Worm (Caenorhabditis elegans) whole organism, L1 larva: Measurements from ENCODE around the gene pxd-1.

Source experiments
- egl-27 ChIP-seq, 2 experiments: fragments of 150-350 bp in 1 of 2; sonication (generic microtip); optimal IDR thresholded peaks; 3 replicates each; lab custom pipeline; 2017 to 2018; ENCODE audit warnings: missing biosample characterization in 2 of 2, missing genetic modification characterization in 2 of 2, missing genetic modification reagents in 2 of 2
- elt-2 ChIP-seq: sonication (generic microtip); optimal IDR thresholded peaks from 2 replicates; lab custom pipeline; 2016; ENCODE audit warnings: missing genetic modification characterization, mild to moderate bottlenecking, inconsistent platforms, missing compliant biosample characterization, missing genetic modification reagents
- fkh-10 ChIP-seq: sonication (generic microtip); optimal IDR thresholded peaks from 2 replicates; lab custom pipeline; 2017; ENCODE audit warnings: missing biosample characterization, missing genetic modification reagents, missing genetic modification characterization
- lir-3 ChIP-seq: sonication (generic microtip); optimal IDR thresholded peaks from 2 replicates; lab custom pipeline; 2016; ENCODE audit warnings: mild to moderate bottlenecking, missing genetic modification characterization, moderate library complexity, missing compliant biosample characterization; ENCODE audit not compliant: poor library complexity
- lsy-2 ChIP-seq, 2 experiments: fragments of 150-350 bp; optimal IDR thresholded peaks; 2 replicates each; lab custom pipeline; 2014; ENCODE audit warnings: missing biosample characterization in 2 of 2, missing genetic modification characterization in 2 of 2
- mdl-1 ChIP-seq, 2 experiments: fragments of 150-350 bp; optimal IDR thresholded peaks; 2 replicates each; lab custom pipeline; 2014 to 2017; ENCODE audit warnings: missing biosample characterization in 2 of 2, missing genetic modification characterization in 2 of 2, inconsistent platforms in 1 of 2
- nhr-237 ChIP-seq: fragments of 150-350 bp; optimal IDR thresholded peaks from 2 replicates; lab custom pipeline; 2014; ENCODE audit warnings: missing biosample characterization, missing genetic modification characterization
- snpc-4 ChIP-seq: fragments of 150-350 bp; optimal IDR thresholded peaks from 2 replicates; lab custom pipeline; 2014; ENCODE audit warnings: missing biosample characterization, missing genetic modification characterization
- ztf-4 ChIP-seq: fragments of 150-350 bp; optimal IDR thresholded peaks from 2 replicates; lab custom pipeline; 2014; ENCODE audit warnings: missing biosample characterization, missing genetic modification characterization

DNA sequence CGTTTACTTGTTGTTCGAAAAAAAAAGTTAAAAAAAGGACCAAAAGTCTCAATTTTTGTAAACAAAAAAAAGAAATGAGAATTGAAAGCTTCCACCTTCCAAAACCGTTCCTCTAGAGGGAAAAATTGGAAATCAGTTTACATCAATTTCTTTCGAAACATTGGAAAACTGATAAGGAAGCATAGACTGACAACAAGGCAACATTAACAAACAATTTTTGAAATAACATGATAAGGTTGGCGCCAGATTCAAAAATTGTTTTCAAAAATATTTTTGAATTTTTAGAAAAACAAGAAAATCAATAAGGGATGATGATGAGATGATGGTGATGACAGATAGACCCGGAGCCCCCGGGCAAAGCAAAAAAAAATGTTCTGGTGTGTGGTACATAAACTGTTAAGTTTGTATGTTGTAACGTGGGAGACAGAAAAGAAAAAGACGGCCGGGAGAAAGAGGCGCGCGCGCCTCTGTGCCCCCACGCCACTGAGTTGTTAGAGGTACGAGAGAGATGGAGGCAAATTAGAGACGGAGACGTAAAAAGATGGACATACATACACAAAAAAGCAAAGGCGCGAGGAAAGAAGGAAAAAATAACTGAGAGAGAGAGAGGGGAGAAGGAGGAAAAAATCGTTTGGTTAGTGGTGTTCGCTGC, 25.8 kb upstream of the pxd-1 start:
- TF ChIP-seq elt-2: peak; percentile 46
- TF ChIP-seq fkh-10: peak; percentile 26
- TF ChIP-seq ztf-4: no peak
- peak in 1 of 2 experiments; percentile 64 for TF ChIP-seq mdl-1 (tag; optimal IDR thresholded peaks at IDR 0.05; lab: Kevin White, UChicago)
- TF ChIP-seq lsy-2 (tag; optimal IDR thresholded peaks at IDR 0.05; lab: Kevin White, UChicago): peak; percentile 46 to 61
- TF ChIP-seq egl-27 (tag; optimal IDR thresholded peaks at IDR 0.05; lab: Kevin White, UChicago): no peak
- peak; percentile 28 for TF ChIP-seq snpc-4 (tag; lab: Kevin White, UChicago)
- TF ChIP-seq nhr-237 (tag; lab: Kevin White, UChicago): no peak
- no peak for TF ChIP-seq lir-3
